Worm (Caenorhabditis elegans) whole organism, dauer: ENCODE measurements around the gene F46H5.3.

ENCODE experiments used
- unc-62 ChIP-seq: sonication (generic microtip); optimal IDR thresholded peaks from 2 replicates; lab custom pipeline; 2017; ENCODE audit warnings: missing biosample characterization, missing genetic modification reagents, missing genetic modification characterization

Gene F46H5.3

DNA sequence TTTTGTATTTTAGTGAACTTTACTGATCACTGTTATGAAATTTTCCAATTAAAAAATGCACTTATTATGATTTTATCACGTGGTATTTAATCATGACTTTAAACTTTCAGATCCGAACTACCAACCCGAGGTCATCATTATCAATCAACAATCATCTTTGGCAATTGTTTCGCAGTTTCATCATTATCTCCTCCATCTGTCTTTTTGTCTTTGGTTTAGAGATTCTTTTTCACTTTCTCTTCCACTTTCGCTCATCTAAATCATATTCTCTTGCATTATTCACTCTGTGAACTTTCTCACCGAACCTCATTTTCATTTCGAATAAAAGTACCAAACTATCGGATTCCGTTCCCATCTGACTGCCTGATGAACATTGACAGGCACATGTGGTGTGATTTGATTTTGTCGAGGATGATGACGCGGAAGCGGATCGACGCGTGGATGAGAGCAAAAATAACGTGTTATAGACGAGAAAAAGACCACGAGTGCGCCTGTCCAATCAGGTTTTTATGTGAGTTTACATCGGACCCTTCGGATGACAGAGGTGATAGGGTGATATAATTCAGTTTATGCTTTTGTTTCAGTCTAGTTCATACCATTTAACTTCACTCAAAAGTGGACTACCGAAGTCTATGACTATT lies 27.9 kb downstream of the F46H5.3 start:
- TF ChIP-seq unc-62 (GFP tag; lab: Kevin White, UChicago) = no peak

DNA sequence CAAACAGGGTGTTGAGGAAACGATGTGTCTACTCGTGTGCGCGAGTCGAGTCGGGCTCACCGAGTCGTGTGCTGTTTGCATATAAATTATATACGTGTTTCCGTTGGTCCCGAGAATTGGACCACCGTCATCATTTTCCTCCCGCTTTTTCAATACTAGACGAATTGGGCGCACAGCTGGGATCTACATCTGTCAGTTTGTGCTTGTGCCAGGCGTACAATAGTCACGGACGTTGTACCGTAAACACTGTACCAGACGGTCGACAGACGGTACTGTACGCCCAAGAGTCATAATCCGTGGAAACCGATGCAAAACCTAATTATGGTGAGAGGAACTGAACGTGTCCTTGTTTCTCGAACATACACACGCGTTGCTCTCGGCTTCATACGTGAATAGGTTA lies 29.3 kb downstream of the F46H5.3 start:
- no peak for TF ChIP-seq unc-62 (GFP tag; lab: Kevin White, UChicago)

DNA sequence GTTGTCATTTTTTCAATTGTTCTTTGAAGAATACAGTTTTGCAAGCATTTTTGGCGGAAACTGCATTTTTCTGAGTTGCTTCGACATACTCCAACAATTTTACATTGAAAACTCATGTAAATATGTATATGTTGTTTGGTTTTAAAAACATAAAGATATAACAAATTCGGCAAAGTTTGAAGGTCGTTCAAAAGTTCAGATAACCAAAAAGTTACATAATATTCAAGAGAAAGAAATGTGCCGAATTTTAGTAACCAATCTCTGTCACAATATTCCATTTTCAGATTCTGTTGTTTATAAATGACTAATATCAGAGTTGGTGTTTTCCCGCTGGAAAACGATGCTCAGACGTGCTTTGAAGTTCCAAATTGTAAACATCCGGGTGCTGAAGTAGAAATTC lies 32.0 kb downstream of the F46H5.3 start, which contains the start of gene ZK867.2:
ZK867.2 (plus strand) TSS at position 301 of the 400 bp plus-strand sequence.
- no peak for TF ChIP-seq unc-62 (GFP tag; lab: Kevin White, UChicago)

DNA sequence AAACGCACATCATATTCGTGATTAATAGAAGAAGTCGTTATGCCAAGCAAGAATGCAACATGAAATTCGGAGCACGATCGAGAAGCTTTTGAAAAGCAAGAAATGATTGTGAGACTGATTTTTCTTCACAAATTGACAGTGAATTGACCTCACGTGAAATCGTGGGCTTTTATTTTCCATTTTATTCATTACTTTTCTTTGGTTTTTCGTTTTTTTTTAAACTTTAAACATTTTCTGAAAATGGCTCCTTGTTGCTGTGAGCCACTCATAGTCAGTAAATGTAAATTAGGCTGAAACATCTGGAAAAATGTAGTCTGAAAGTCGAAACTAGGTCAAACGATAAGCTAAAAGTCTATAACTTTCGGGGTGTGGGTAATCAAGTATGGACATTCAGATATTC lies 33.3 kb downstream of the F46H5.3 start, which contains the start of gene C55B6.5:
C55B6.5 (minus strand) TSS at position 101 of the 400 bp plus-strand sequence.
- TF ChIP-seq unc-62 (GFP tag; lab: Kevin White, UChicago) = no peak

DNA sequence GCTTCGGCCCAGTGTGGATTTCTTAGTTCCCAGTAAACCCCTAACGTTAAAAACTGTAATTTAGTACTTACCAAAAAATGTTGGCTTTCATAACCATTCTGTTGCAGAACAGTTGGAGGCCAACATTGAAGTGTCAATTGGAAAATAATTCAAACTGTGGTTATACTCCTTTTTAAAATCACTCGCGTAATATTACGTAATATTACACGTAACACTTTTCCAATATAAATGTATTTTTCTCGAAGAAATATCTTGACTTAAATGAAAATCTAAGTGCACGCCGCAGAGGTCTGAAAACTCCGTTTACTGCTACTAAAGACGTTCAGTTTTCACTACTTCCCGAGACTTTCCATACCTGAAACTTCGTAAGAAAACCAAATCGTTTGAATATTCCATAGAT lies 34.3 kb downstream of the F46H5.3 start:
- TF ChIP-seq unc-62 (GFP tag; lab: Kevin White, UChicago) = no peak

DNA sequence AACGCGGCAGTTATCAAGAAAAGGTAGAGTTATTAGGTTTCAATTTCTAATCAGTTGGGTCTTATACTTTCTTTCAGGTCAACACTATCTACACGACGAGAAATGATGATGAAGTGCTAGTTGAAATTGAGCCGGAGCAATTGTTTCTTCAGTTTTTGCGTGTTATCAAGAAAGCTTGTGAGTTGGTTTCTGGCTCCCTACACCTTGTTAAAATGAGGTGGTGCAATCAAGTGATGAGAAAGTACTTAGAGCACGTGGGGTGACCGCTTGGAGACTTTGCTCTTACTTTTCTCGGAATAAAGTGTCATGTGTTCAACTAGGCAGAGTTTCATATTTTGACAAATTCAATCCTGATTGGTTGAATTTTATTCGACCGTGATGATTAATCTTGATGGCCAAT lies 38.0 kb downstream of the F46H5.3 start:
- TF ChIP-seq unc-62 (GFP tag; lab: Kevin White, UChicago) = no peak

DNA sequence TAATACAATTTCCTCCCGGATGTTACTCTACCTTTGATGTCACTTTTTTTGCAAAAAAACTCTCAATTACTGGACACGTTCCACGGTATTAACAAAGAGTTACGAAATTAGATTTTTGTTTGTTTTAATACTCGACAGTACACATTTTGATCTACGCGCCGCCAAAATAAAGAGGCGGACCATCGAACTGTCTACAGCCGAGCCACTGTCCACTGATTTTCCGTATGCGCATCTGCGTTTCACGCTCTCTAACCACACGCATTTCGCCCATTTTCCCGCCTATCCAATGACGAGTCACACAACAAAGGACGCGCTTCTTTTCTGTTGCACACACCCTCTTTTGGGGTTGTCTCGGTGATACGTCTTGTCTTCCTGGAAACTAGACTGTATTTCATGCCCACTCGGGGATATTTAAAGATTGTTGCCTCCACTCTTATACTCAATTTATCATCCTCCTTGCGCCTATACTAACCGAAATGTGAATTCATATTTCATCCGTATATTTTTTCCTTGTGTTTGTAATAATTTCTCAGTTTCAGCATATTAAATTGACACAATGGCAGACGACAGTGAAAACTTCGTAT lies 38.5 kb downstream of the F46H5.3 start, which contains the start of gene C55B6.1:
C55B6.1 (plus strand) TSS at position 534 of the 584 bp plus-strand sequence.
- TF ChIP-seq unc-62 (GFP tag; lab: Kevin White, UChicago) = no peak

DNA sequence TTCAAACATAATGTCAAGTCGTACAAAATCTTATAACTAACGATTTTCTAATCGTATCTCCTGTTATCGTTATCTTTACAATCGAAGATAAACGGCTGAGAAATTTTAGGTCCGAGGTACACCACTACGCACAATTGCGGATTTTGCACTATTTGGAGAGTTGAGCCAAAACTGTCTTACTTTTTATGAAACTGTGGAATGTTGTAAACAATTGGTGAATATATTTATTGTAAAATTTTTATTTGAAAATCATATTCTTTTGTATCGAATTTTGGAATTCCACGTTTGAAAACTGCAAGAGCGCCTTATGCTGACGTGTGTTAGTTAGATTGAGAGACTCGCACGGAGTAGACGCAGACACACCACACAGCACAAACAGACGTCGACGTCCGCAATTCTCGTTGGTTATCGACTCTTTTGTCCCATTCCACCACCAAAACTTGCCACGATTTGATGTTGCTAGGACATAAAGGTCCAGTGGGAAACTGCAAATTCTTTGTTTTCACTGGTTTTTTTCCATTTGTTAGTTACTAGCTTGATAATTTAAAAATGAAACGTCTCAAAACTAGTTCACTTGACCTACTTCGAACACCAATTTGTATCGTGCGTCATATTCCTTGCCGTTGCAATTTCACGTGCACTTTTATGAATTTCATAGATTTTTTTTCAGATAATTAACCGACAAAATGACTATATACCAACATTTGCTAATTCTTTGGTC lies 44.4 kb downstream of the F46H5.3 start, which contains the start of gene dnj-7:
dnj-7 (plus strand) TSS at position 671 of the 721 bp plus-strand sequence.
- no peak for TF ChIP-seq unc-62 (GFP tag; lab: Kevin White, UChicago)

DNA sequence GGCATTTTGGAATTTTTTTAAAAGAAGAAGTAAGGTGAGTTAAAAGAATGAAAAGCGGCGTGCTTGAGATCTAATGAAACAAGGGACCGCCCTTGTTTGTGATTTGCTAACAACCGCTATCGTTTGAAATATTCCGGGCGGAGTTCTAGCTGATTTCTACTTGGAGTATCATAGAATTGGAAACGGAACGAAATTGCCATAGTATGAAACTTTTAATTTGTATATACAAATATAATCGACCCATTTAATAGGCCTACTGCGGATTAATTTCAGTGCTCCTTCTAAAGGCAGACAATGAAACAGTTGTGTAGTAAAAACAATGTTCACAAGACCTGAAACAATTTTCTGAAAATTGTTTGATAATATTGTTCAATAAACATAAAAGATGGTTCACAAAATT lies 46.6 kb downstream of the F46H5.3 start, which contains the start of gene C55B6.7:
C55B6.7 (minus strand) TSS at position 101 of the 400 bp plus-strand sequence.
- TF ChIP-seq unc-62 (GFP tag; lab: Kevin White, UChicago) = no peak

DNA sequence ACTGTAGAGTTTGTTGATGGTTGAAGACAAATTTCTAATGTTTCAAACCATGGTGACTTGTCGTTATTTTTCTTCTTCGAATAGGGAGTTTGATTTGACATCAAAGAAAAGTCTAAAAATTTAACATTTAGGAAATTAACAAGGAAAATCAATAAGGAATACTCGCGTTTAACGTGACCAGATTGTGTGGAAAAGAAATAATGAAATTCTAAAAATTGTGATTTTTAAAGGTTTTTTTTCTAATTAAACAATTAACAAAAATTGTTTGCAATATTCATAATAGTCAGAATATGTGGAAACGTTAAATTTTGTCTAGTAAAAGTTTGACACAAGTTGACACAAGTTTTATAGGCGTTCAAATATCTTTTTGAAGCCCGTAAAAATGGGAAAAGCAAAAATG lies 50.9 kb downstream of the F46H5.3 start, which contains the start of gene C55B6.4:
C55B6.4 (minus strand) TSS at position 101 of the 400 bp plus-strand sequence.
- TF ChIP-seq unc-62 (GFP tag; lab: Kevin White, UChicago) = no peak

DNA sequence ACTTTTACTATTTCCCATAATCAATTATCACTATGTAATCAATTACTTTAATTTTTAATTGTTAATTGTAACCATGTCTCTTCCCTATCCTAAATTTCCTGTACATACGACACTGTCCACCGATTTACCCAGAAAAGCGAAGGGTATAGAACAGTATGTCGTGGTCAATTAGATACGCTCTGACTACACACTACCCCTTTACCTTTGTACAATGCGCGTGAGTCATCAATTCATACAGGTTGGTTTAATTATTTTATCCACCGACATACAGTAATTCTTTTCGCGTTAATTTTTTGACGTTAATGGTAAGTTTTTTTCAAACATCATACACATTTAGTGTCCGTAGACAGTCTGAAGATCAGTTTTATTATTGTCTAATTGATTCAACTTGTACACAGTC lies 56.8 kb downstream of the F46H5.3 start:
- no peak for TF ChIP-seq unc-62 (GFP tag; lab: Kevin White, UChicago)
